Worm (Caenorhabditis elegans) whole organism, midembryonic: ENCODE data around the gene cutl-28.

Experiments
- cog-1 ChIP-seq: sonication (generic microtip); optimal IDR thresholded peaks from 2 replicates; lab custom pipeline; 2016; ENCODE audit warnings: missing genetic modification characterization, missing compliant biosample characterization
- flt-1 ChIP-seq: fragments of 200-800 bp; sonication (Bioruptor generic); IDR thresholded peaks from 2 replicates; pipeline ENCODE4 v1.3.6; 2022; ENCODE audit warnings: missing genetic modification characterization, missing compliant biosample characterization
- klf-2 ChIP-seq: fragments of 200-800 bp; sonication (Bioruptor generic); conservative IDR thresholded peaks from 2 replicates; pipeline ENCODE4 v1.3.6; 2022; ENCODE audit warnings: missing genetic modification reagents, missing genetic modification characterization, missing compliant biosample characterization
- med-1 ChIP-seq: sonication (generic microtip); optimal IDR thresholded peaks from 2 replicates; lab custom pipeline; 2017; ENCODE audit warnings: missing genetic modification characterization, mild to moderate bottlenecking, missing compliant biosample characterization, antibody characterized with exemption, missing genetic modification reagents; ENCODE audit not compliant: insufficient read depth
- tab-1 ChIP-seq: fragments of 200-800 bp; sonication (Bioruptor generic); IDR thresholded peaks from 2 replicates; pipeline ENCODE4 v1.3.6; 2022; ENCODE audit warnings: missing genetic modification characterization, missing compliant biosample characterization
- ztf-29 ChIP-seq: fragments of 200-800 bp; sonication (Bioruptor generic); IDR thresholded peaks from 2 replicates; pipeline ENCODE4 v1.3.6; 2022; ENCODE audit warnings: missing genetic modification reagents, missing genetic modification characterization, missing compliant biosample characterization

DNA sequence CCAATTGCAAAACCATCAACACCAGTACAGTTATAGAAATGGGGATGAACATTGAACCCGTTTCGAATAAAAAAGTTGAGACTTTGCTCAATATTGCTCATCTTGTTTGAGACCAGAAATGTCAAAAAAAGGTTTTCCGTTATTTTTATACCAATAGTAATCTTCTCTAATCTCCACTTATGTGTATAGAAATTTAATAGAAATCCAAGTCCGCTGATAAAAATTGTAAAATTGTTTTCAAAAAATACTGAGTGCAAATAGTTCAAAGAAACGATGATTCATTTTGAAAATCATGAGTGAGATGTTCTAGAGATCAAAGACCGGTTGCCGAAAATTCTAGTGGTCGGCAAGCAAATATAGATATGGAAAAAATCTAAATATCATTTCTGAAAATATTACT, 35.1 kb downstream of the cutl-28 start, which contains the start of gene Y55F3C.10:
- TF ChIP-seq med-1 (GFP tag; lab: Kevin White, UChicago) = no peak
- no peak for TF ChIP-seq flt-1
- TF ChIP-seq klf-2 (GFP tag; lab: Robert Waterston, UW) = no peak
- TF ChIP-seq tab-1 (GFP tag; lab: Robert Waterston, UW) = no peak
- TF ChIP-seq ztf-29 (GFP tag; lab: Robert Waterston, UW) = no peak
- TF ChIP-seq cog-1 (tag; lab: Kevin White, UChicago) = no peak
